Fruit fly (Drosophila melanogaster) whole organism, wandering third instar larva: ENCODE data around the gene CG17147.

Experiments
- CG32264 ChIP-seq: fragments of 200-800 bp; sonication (Bioruptor generic); optimal IDR thresholded peaks from 2 replicates; lab custom pipeline; 2016; ENCODE audit warnings: missing biosample characterization, missing genetic modification characterization
- CrebA ChIP-seq: fragments of 200-800 bp; sonication (Bioruptor generic); optimal IDR thresholded peaks from 2 replicates; lab custom pipeline; 2016; ENCODE audit warnings: missing biosample characterization, mild to moderate bottlenecking, missing genetic modification characterization, borderline replicate concordance
- Dfd ChIP-seq: fragments of >200 bp; optimal IDR thresholded peaks from 2 replicates; lab custom pipeline; 2017; ENCODE audit warnings: missing biosample characterization, missing genetic modification characterization
- Dif ChIP-seq: fragments of 200-275, 200-300 bp; sonication (Bioruptor generic); optimal IDR thresholded peaks from 2 replicates; lab custom pipeline; 2018; ENCODE audit warnings: missing biosample characterization, missing genetic modification characterization; ENCODE audit not compliant: partially characterized antibody
- Hnf4 ChIP-seq: fragments of 200-800 bp; sonication (Bioruptor generic); optimal IDR thresholded peaks from 2 replicates; lab custom pipeline; 2016; ENCODE audit warnings: missing biosample characterization, mild to moderate bottlenecking, missing genetic modification characterization
- Jra ChIP-seq: sonication (Bioruptor generic); optimal IDR thresholded peaks from 2 replicates; lab custom pipeline; 2016; ENCODE audit warnings: missing biosample characterization, missing genetic modification characterization
- Mio ChIP-seq: sonication (Bioruptor generic); optimal IDR thresholded peaks from 2 replicates; lab custom pipeline; 2016; ENCODE audit warnings: missing biosample characterization, missing genetic modification characterization
- N ChIP-seq: fragments of >200 bp; optimal IDR thresholded peaks from 2 replicates; lab custom pipeline; 2018; ENCODE audit warnings: missing biosample characterization, missing external identifiers, missing genetic modification characterization
- OdsH ChIP-seq: fragments of 200-800 bp; sonication (Bioruptor generic); optimal IDR thresholded peaks from 2 replicates; lab custom pipeline; 2016; ENCODE audit warnings: missing biosample characterization, mild to moderate bottlenecking, missing genetic modification characterization
- Rel ChIP-seq, 2 experiments: fragments of 200-800 bp; sonication (Bioruptor generic) in 1 of 2; optimal IDR thresholded peaks; 2 replicates in 1 of 2; 3 replicates in 1 of 2; lab custom pipeline; 2016 to 2019; ENCODE audit warnings: mild to moderate bottlenecking in 2 of 2, missing biosample characterization in 2 of 2, missing genetic modification characterization in 2 of 2, moderate library complexity in 1 of 2
- Sp1 ChIP-seq: fragments of 200-800 bp; sonication (Bioruptor generic); optimal IDR thresholded peaks from 3 replicates; lab custom pipeline; 2019; ENCODE audit warnings: missing biosample characterization, mild to moderate bottlenecking, missing genetic modification characterization, moderate library complexity
- Vsx2 ChIP-seq: fragments of 200-300, 225-300 bp; sonication (Bioruptor generic); optimal IDR thresholded peaks from 2 replicates; lab custom pipeline; 2018; ENCODE audit warnings: missing biosample characterization, missing genetic modification characterization; ENCODE audit not compliant: partially characterized antibody
- br ChIP-seq: fragments of 200-800 bp; sonication (Bioruptor generic); optimal IDR thresholded peaks from 2 replicates; lab custom pipeline; 2016; ENCODE audit warnings: missing biosample characterization, missing genetic modification characterization
- dl ChIP-seq, 2 experiments: fragments of 175-275, 200-275 bp in 1 of 2; fragments of 200-275 bp in 1 of 2; sonication (Bioruptor generic); optimal IDR thresholded peaks; lab custom pipeline; 2018; ENCODE audit warnings: mild to moderate bottlenecking in 2 of 2, missing biosample characterization in 2 of 2, missing genetic modification characterization in 2 of 2, moderate library complexity in 2 of 2; ENCODE audit not compliant: partially characterized antibody in 2 of 2, insufficient read depth in 1 of 2
- dmrt93B ChIP-seq: fragments of 200-800 bp; sonication (Bioruptor generic); optimal IDR thresholded peaks from 2 replicates; lab custom pipeline; 2018; ENCODE audit warnings: missing biosample characterization, mild to moderate bottlenecking, missing genetic modification characterization
- ey ChIP-seq: fragments of 200-800 bp; sonication (Bioruptor generic); optimal IDR thresholded peaks from 2 replicates; lab custom pipeline; 2016; ENCODE audit warnings: missing biosample characterization, missing genetic modification characterization
- foxo ChIP-seq, 2 experiments: fragments of 200-800 bp; sonication (Bioruptor generic); optimal IDR thresholded peaks; 2 replicates in 1 of 2; 3 replicates in 1 of 2; lab custom pipeline; 2016 to 2017; ENCODE audit warnings: missing biosample characterization in 2 of 2, missing genetic modification characterization in 2 of 2
- fru ChIP-seq: fragments of 200-800 bp; sonication (Bioruptor generic); optimal IDR thresholded peaks from 3 replicates; lab custom pipeline; 2016; ENCODE audit warnings: missing biosample characterization, mild to moderate bottlenecking, missing genetic modification characterization
- h ChIP-seq: fragments of 200-800 bp; sonication (Bioruptor generic); optimal IDR thresholded peaks from 3 replicates; lab custom pipeline; 2016; ENCODE audit warnings: missing biosample characterization, mild to moderate bottlenecking, missing genetic modification characterization
- jim ChIP-seq: fragments of 175-275, 200-325 bp; sonication (Bioruptor generic); optimal IDR thresholded peaks from 2 replicates; lab custom pipeline; 2016; ENCODE audit warnings: missing biosample characterization, mild to moderate bottlenecking, missing genetic modification characterization
- lola ChIP-seq: fragments of >200 bp; optimal IDR thresholded peaks from 2 replicates; lab custom pipeline; 2017; ENCODE audit warnings: missing biosample characterization, missing genetic modification characterization
- pan ChIP-seq: fragments of >200 bp; optimal IDR thresholded peaks from 2 replicates; lab custom pipeline; 2017
- psq ChIP-seq: fragments of 200-800 bp; sonication (Bioruptor generic); optimal IDR thresholded peaks from 3 replicates; lab custom pipeline; 2017; ENCODE audit warnings: missing biosample characterization, mild to moderate bottlenecking, missing genetic modification characterization, moderate library complexity
- rgr ChIP-seq: fragments of 200-800 bp; sonication (Bioruptor generic); optimal IDR thresholded peaks from 3 replicates; lab custom pipeline; 2016; ENCODE audit warnings: missing biosample characterization, mild to moderate bottlenecking, missing genetic modification characterization
- sv ChIP-seq: fragments of 200-800 bp; sonication (Bioruptor generic); optimal IDR thresholded peaks from 3 replicates; lab custom pipeline; 2016; ENCODE audit warnings: missing biosample characterization, missing genetic modification characterization
- usp ChIP-seq: fragments of >200 bp; optimal IDR thresholded peaks from 2 replicates; lab custom pipeline; 2017; ENCODE audit warnings: missing biosample characterization, missing genetic modification characterization
- woc ChIP-seq: sonication (Bioruptor generic); optimal IDR thresholded peaks from 2 replicates; lab custom pipeline; 2016; ENCODE audit warnings: missing biosample characterization, mild to moderate bottlenecking, missing genetic modification characterization

The CG17147 gene

DNA sequence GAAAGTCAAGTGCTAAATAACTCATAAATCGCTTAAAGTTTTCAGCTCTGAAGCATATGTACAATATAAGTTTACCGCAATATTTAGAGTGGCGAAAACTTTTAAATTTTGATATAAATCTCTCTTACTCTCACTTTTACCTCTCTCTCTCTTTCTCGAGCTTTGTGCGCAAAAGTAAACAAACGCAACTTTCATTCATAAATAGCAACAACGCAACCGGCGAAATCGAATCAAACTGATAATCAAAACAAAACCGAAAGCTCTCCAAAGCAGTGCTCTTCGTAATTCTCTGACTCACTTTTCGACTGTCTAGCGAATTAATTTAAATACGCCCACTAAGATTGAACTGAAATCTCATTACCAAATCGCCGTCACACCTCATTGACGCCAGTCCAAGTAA, 37.8 kb upstream of the CG17147 start:
- peak; percentile 72 for TF ChIP-seq lola (GFP tag; lab: Kevin White, UChicago)
- TF ChIP-seq CrebA (GFP tag; lab: Kevin White, UChicago): no peak
- no peak for TF ChIP-seq CG32264 (GFP tag; lab: Kevin White, UChicago)

DNA sequence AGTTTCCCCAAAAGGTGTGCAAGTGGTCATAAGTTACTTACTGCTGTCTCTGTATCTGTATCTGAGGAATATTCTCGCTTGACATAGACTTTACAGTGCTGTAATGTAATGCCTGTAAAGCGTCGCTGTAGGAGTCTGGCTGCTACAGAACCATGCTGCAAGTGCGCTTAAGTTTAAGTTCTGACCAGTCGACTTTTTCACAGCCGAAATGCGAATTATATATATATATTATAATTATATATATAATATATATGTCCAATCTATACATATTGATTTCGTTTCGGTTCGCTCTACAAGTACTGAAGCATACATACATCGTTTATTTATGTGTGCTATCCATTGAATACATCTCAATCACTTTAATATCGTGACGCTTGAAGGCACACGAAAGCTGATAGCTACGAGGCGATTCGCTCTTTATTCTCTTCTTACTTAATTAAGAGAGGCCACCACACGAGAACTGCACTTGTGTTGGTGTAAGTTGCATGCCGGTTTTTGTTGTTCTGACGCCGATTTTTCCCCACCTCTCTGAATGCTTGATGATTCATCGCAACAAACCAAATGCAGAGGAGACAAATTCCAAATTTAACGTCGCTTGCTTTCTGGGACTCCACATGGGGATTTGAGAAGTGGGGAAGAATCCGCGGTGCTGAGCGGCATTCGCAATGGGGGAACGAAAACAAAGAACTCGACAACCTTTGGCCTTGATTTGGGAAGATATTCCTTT, 37.3 kb upstream of the CG17147 start:
- TF ChIP-seq usp (GFP tag; lab: Kevin White, UChicago) (no peak), sv (GFP tag; lab: Kevin White, UChicago) (peak; percentile 35), dl (GFP tag; optimal IDR thresholded peaks at IDR 0.05; lab: Kevin White, UChicago; ENCODE audit: insufficient read depth in 1 of 2, partially characterized antibody in 2 of 2) (peak; percentile 72 to 78), foxo (GFP tag; optimal IDR thresholded peaks at IDR 0.05; lab: Kevin White, UChicago) (no peak), Dif (GFP tag; lab: Kevin White, UChicago) (peak; percentile 97), N (GFP tag; lab: Kevin White, UChicago) (no peak), fru (GFP tag; lab: Kevin White, UChicago) (peak; percentile 3), rgr (GFP tag; lab: Kevin White, UChicago) (peak; percentile 16), Rel (GFP tag; optimal IDR thresholded peaks at IDR 0.05; lab: Kevin White, UChicago) (no peak), Rel (tag; optimal IDR thresholded peaks at IDR 0.05; lab: Kevin White, UChicago) (peak; percentile 15), jim (no peak), OdsH (GFP tag; lab: Kevin White, UChicago) (no peak), dmrt93B (GFP tag; lab: Kevin White, UChicago) (no peak), psq (GFP tag; lab: Kevin White, UChicago) (peak; percentile 46), h (GFP tag; lab: Kevin White, UChicago) (no peak), Vsx2 (GFP tag; lab: Kevin White, UChicago) (peak; percentile 89), CrebA (GFP tag; lab: Kevin White, UChicago) (peak; percentile 55), Jra (GFP tag; lab: Kevin White, UChicago) (peak; percentile 78)

DNA sequence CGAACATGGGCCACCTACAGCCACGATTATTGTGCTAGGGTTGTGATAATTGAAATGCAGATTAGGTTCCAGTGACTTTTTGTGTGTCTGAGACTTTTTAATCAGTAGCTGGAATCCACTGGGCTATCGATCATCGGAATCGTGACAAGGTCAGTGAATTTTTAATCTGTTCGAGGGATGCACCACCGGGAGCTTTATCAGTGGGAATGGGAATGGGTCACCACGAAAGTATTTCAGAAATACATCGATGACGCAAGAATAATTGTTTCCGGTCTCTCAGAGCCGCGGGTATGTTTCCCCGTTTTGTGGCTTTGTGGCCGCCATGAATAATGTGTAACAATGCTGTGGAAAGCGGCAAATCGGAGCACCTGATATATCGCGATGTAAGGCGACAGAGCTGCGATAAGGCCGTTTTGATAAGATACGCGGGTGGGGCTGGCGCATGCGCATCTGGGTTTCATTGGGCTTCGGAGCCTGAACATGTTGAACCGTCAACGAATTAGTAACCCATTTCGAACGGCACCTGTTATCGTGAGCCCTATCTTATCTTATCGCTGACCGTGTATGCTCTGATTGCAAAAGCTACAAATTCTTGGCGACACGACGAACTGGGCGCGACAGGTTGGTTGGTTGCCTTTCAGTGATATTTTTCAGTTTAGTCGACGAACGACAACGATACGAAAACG, 35.7 kb upstream of the CG17147 start, which contains the start of gene Ssk:
Gene Ssk (plus strand): TSS at position 638 of the 686 bp plus-strand sequence.
- TF ChIP-seq h (GFP tag; lab: Kevin White, UChicago) (peak; percentile 20), sv (GFP tag; lab: Kevin White, UChicago) (no peak), Mio (no peak), Rel (GFP tag; optimal IDR thresholded peaks at IDR 0.05; lab: Kevin White, UChicago) (peak; percentile 13), Rel (tag; optimal IDR thresholded peaks at IDR 0.05; lab: Kevin White, UChicago) (peak; percentile 63), pan (lab: Kevin White, UChicago) (no peak), CG32264 (GFP tag; lab: Kevin White, UChicago) (no peak), Hnf4 (GFP tag; lab: Kevin White, UChicago) (no peak), CrebA (GFP tag; lab: Kevin White, UChicago) (peak; percentile 80), OdsH (GFP tag; lab: Kevin White, UChicago) (no peak), N (GFP tag; lab: Kevin White, UChicago) (no peak), Vsx2 (GFP tag; lab: Kevin White, UChicago) (peak; percentile 90), Sp1 (GFP tag; lab: Kevin White, UChicago) (peak; percentile 7), ey (GFP tag; lab: Kevin White, UChicago) (no peak), Dif (GFP tag; lab: Kevin White, UChicago) (peak; percentile 59), br (GFP tag; lab: Kevin White, UChicago) (no peak), woc (GFP tag; lab: Kevin White, UChicago) (no peak)

DNA sequence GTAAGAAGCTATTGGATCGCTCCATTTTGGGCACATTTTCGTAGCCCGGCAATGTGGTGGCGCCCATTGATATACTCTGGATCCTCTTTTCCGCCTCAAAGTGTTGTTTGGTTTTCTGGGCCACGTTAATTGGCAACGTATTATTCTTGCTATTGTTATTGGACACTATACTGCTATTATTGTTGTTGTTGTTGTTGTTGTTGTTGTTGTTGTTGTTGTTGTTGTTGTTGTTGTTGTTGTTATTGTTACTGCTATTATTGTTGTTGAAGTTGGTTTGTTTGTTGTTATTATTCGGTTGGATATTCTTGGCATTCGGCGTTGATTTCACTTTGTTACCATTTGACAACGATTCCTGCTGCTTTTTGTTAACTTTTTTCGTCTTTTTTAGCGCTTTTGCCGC, 31.9 kb upstream of the CG17147 start:
- TF ChIP-seq CrebA (GFP tag; lab: Kevin White, UChicago): no peak
- peak; percentile 97 for TF ChIP-seq Dfd (GFP tag; lab: Kevin White, UChicago)
- no peak for TF ChIP-seq Dif (GFP tag; lab: Kevin White, UChicago)
